Fruit fly (Drosophila melanogaster) whole organism, embryonic: Measurements from ENCODE around the gene Nep7.

Source experiments
- ATbp ChIP-seq: fragments of 200-800 bp; sonication (Bioruptor generic); optimal IDR thresholded peaks from 2 replicates; lab custom pipeline; 2017; ENCODE audit warnings: missing biosample characterization, mild to moderate bottlenecking, missing genetic modification characterization, missing genetic modification reagents
- CG11456 ChIP-seq: fragments of 200-800 bp; sonication (Bioruptor generic); IDR thresholded peaks from 3 replicates; pipeline ENCODE4 v1.3.6; 2022; ENCODE audit warnings: missing biosample characterization, missing genetic modification characterization
- CG11696 ChIP-seq: fragments of 200-800 bp; sonication (Bioruptor generic); IDR thresholded peaks from 2 replicates; pipeline ENCODE4 v1.3.6; 2022; ENCODE audit warnings: missing biosample characterization, missing genetic modification characterization
- CG12219 ChIP-seq: fragments of 200-800 bp; sonication (Bioruptor generic); optimal IDR thresholded peaks from 3 replicates; lab custom pipeline; 2018; ENCODE audit warnings: missing biosample characterization, mild to moderate bottlenecking, missing genetic modification characterization
- CG1233 ChIP-seq: fragments of 200-800 bp; sonication (Bioruptor generic); optimal IDR thresholded peaks from 4 replicates; lab custom pipeline; 2018; ENCODE audit warnings: missing biosample characterization, mild to moderate bottlenecking, missing genetic modification characterization
- CG14441 ChIP-seq: fragments of 200-800 bp; sonication (Bioruptor generic); IDR thresholded peaks from 2 replicates; pipeline ENCODE4 v1.3.6; 2022; ENCODE audit warnings: missing biosample characterization, missing genetic modification characterization
- CG15479 ChIP-seq: fragments of 200-800 bp; sonication (Bioruptor generic); optimal IDR thresholded peaks from 3 replicates; lab custom pipeline; 2019; ENCODE audit warnings: missing biosample characterization, mild to moderate bottlenecking, missing genetic modification characterization, moderate library complexity
- CG1602 ChIP-seq: fragments of 200-800 bp; sonication (Bioruptor generic); optimal IDR thresholded peaks from 3 replicates; lab custom pipeline; 2016; ENCODE audit warnings: missing biosample characterization, missing genetic modification characterization
- CG18011 ChIP-seq: fragments of 200-800 bp; sonication (Bioruptor generic); optimal IDR thresholded peaks from 2 replicates; lab custom pipeline; 2017; ENCODE audit warnings: missing biosample characterization, missing genetic modification characterization, mild to moderate bottlenecking, moderate library complexity, missing genotype
- CG1832 ChIP-seq: fragments of 200-800 bp; sonication (Bioruptor generic); optimal IDR thresholded peaks from 2 replicates; lab custom pipeline; 2017; ENCODE audit warnings: missing biosample characterization, mild to moderate bottlenecking, missing genetic modification characterization, inconsistent platforms
- CG2199 ChIP-seq: fragments of 200-800 bp; sonication (Bioruptor generic); IDR thresholded peaks from 3 replicates; pipeline ENCODE4 v1.3.6; 2022; ENCODE audit warnings: missing biosample characterization, missing genetic modification characterization
- CG32532 ChIP-seq: fragments of 200-800 bp; sonication (Bioruptor generic); IDR thresholded peaks from 2 replicates; pipeline ENCODE4 v1.3.6; 2022; ENCODE audit warnings: missing biosample characterization, missing genetic modification characterization
- CG33213 ChIP-seq: fragments of 200-800 bp; sonication (Bioruptor generic); optimal IDR thresholded peaks from 3 replicates; lab custom pipeline; 2016; ENCODE audit warnings: missing biosample characterization, missing genetic modification characterization
- CG3407 ChIP-seq: fragments of 200-800 bp; sonication (Bioruptor generic); optimal IDR thresholded peaks from 2 replicates; lab custom pipeline; 2018; ENCODE audit warnings: missing biosample characterization, mild to moderate bottlenecking, missing genetic modification characterization
- CG4328 ChIP-seq: fragments of 200-800 bp; sonication (Bioruptor generic); optimal IDR thresholded peaks from 3 replicates; lab custom pipeline; 2017; ENCODE audit warnings: missing biosample characterization, missing genetic modification reagents, missing genetic modification characterization
- CG4360 ChIP-seq: fragments of 200-800 bp; sonication (Bioruptor generic); IDR thresholded peaks from 2 replicates; pipeline ENCODE4 v1.3.6; 2022; ENCODE audit warnings: missing biosample characterization, missing genetic modification characterization
- CG43689 ChIP-seq: fragments of 200-800 bp; sonication (Bioruptor generic); IDR thresholded peaks from 2 replicates; pipeline ENCODE4 v1.3.6; 2022; ENCODE audit warnings: missing biosample characterization, missing genetic modification characterization
- CG6689 ChIP-seq: fragments of 200-800 bp; sonication (Bioruptor generic); IDR thresholded peaks from 2 replicates; pipeline ENCODE4 v1.3.6; 2022; ENCODE audit warnings: missing biosample characterization, missing genetic modification characterization
- CG9727 ChIP-seq: fragments of 200-800 bp; sonication (Bioruptor generic); optimal IDR thresholded peaks from 3 replicates; lab custom pipeline; 2017; ENCODE audit warnings: missing biosample characterization, mild to moderate bottlenecking, missing genetic modification characterization
- CoRest ChIP-seq: fragments of 200-800 bp; sonication (Bioruptor generic); optimal IDR thresholded peaks from 3 replicates; lab custom pipeline; 2018; ENCODE audit warnings: missing biosample characterization, mild to moderate bottlenecking, missing genetic modification characterization, moderate library complexity
- Dfd ChIP-seq, 2 experiments: fragments of >200 bp; optimal IDR thresholded peaks; 2 replicates each; lab custom pipeline; 2017; ENCODE audit warnings: missing biosample characterization in 2 of 2, missing genetic modification characterization in 2 of 2
- Doc3 ChIP-seq: fragments of 200-800 bp; sonication (Bioruptor generic); IDR thresholded peaks from 3 replicates; pipeline ENCODE4 v1.3.6; 2022; ENCODE audit warnings: missing biosample characterization, missing genetic modification characterization; ENCODE audit not compliant: partially characterized antibody
- Fer1 ChIP-seq: fragments of 200-800 bp; sonication (Bioruptor generic); optimal IDR thresholded peaks from 2 replicates; lab custom pipeline; 2017; ENCODE audit warnings: missing biosample characterization, mild to moderate bottlenecking, missing genetic modification characterization
- GATAe ChIP-seq: fragments of 200-800 bp; sonication (Bioruptor generic); conservative IDR thresholded peaks from 2 replicates; pipeline ENCODE4 v1.3.6; 2022; ENCODE audit warnings: missing biosample characterization, missing genetic modification characterization
- Gug ChIP-seq: fragments of 200-800 bp; sonication (Bioruptor generic); IDR thresholded peaks from 4 replicates; pipeline ENCODE4 v1.3.6; 2022; ENCODE audit warnings: missing biosample characterization, missing genetic modification characterization
- HLH54F ChIP-seq: fragments of 200-800 bp; sonication (Bioruptor generic); optimal IDR thresholded peaks from 3 replicates; lab custom pipeline; 2016; ENCODE audit warnings: missing biosample characterization, missing genetic modification characterization
- Hey ChIP-seq: fragments of 200-800 bp; sonication (Bioruptor generic); optimal IDR thresholded peaks from 3 replicates; lab custom pipeline; 2018; ENCODE audit warnings: missing biosample characterization, mild to moderate bottlenecking, missing genetic modification characterization
- Hsf ChIP-seq: fragments of 200-800 bp; sonication (Bioruptor generic); optimal IDR thresholded peaks from 3 replicates; lab custom pipeline; 2016; ENCODE audit warnings: missing biosample characterization, missing genetic modification characterization
- Med ChIP-seq: fragments of 200-800 bp; sonication (Bioruptor generic); peaks from one replicate; lab custom pipeline; 2016; ENCODE audit warnings: missing biosample characterization, missing genetic modification characterization, mild to moderate bottlenecking, inconsistent platforms, moderate library complexity
- Opbp ChIP-seq: fragments of 200-800 bp; sonication (Bioruptor generic); IDR thresholded peaks from 3 replicates; pipeline ENCODE4 v1.3.6; 2022; ENCODE audit warnings: missing biosample characterization, missing genetic modification characterization; ENCODE audit not compliant: partially characterized antibody
- Ravus ChIP-seq: fragments of 200-800 bp; sonication (Bioruptor generic); IDR thresholded peaks from 2 replicates; pipeline ENCODE4 v1.3.6; 2022; ENCODE audit warnings: missing biosample characterization, missing genetic modification characterization
- YL-1 ChIP-seq: fragments of 200-800 bp; sonication (Bioruptor generic); optimal IDR thresholded peaks from 3 replicates; lab custom pipeline; 2017; ENCODE audit warnings: missing biosample characterization, mild to moderate bottlenecking, missing genetic modification characterization
- bigmax ChIP-seq: fragments of 200-800 bp; sonication (Bioruptor generic); optimal IDR thresholded peaks from 2 replicates; lab custom pipeline; 2018; ENCODE audit warnings: missing biosample characterization, mild to moderate bottlenecking, missing genetic modification characterization
- chn ChIP-seq: fragments of 200-800 bp; sonication (Bioruptor generic); optimal IDR thresholded peaks from 2 replicates; lab custom pipeline; 2016; ENCODE audit warnings: missing biosample characterization, missing genetic modification characterization
- ci ChIP-seq: fragments of 200-800 bp; sonication (Bioruptor generic); IDR thresholded peaks from 3 replicates; pipeline ENCODE4 v1.3.6; 2022; ENCODE audit warnings: missing biosample characterization, missing genetic modification characterization
- dmrt11E ChIP-seq: fragments of 200-800 bp; sonication (Bioruptor generic); optimal IDR thresholded peaks from 3 replicates; lab custom pipeline; 2018; ENCODE audit warnings: missing biosample characterization, mild to moderate bottlenecking, missing genetic modification characterization, moderate library complexity
- exex ChIP-seq: fragments of 200-800 bp; sonication (Bioruptor generic); optimal IDR thresholded peaks from 4 replicates; lab custom pipeline; 2018; ENCODE audit warnings: missing biosample characterization, mild to moderate bottlenecking, missing genetic modification characterization, moderate library complexity
- fd64A ChIP-seq: fragments of 200-800 bp; sonication (Bioruptor generic); optimal IDR thresholded peaks from 3 replicates; lab custom pipeline; 2018; ENCODE audit warnings: missing biosample characterization, mild to moderate bottlenecking, missing genetic modification characterization
- gem ChIP-seq: fragments of 200-800 bp; sonication (Bioruptor generic); optimal IDR thresholded peaks from 2 replicates; lab custom pipeline; 2019; ENCODE audit warnings: missing biosample characterization, mild to moderate bottlenecking, missing genetic modification characterization, moderate library complexity
- hkb ChIP-seq, 2 experiments: fragments of 200-800 bp in 1 of 2; fragments of >200 bp in 1 of 2; sonication (Bioruptor generic) in 1 of 2; IDR thresholded peaks in 1 of 2; optimal IDR thresholded peaks in 1 of 2; 2 replicates each; pipeline versions ENCODE4 v1.3.6 to Lab custom; 2017 to 2022; ENCODE audit warnings: missing biosample characterization in 1 of 2, missing genetic modification characterization in 1 of 2
- kni ChIP-seq: fragments of 200-800 bp; sonication (Bioruptor generic); optimal IDR thresholded peaks from 3 replicates; lab custom pipeline; 2017; ENCODE audit warnings: mild to moderate bottlenecking, missing biosample characterization, missing genetic modification reagents, missing genetic modification characterization
- lov ChIP-seq, 2 experiments: fragments of 200-800 bp in 1 of 2; fragments of >200 bp in 1 of 2; sonication (Bioruptor generic) in 1 of 2; IDR thresholded peaks in 1 of 2; optimal IDR thresholded peaks in 1 of 2; 2 replicates in 1 of 2; 3 replicates in 1 of 2; pipeline versions ENCODE4 v1.3.6 to Lab custom; 2017 to 2022; ENCODE audit warnings: missing biosample characterization in 1 of 2, missing genetic modification characterization in 1 of 2
- oc ChIP-seq: fragments of 200-800 bp; sonication (Bioruptor generic); optimal IDR thresholded peaks from 2 replicates; lab custom pipeline; 2018; ENCODE audit warnings: missing biosample characterization, mild to moderate bottlenecking, missing genetic modification characterization, moderate library complexity
- pita ChIP-seq: fragments of 200-800 bp; sonication (Bioruptor generic); optimal IDR thresholded peaks from 2 replicates; lab custom pipeline; 2017; ENCODE audit warnings: missing biosample characterization, mild to moderate bottlenecking, missing genetic modification characterization
- sim ChIP-seq: fragments of 200-800 bp; sonication (Bioruptor generic); IDR thresholded peaks from 2 replicates; pipeline ENCODE4 v1.3.6; 2022; ENCODE audit warnings: missing biosample characterization, missing genetic modification characterization
- slbo ChIP-seq: fragments of 200-800 bp; sonication (Bioruptor generic); IDR thresholded peaks from 2 replicates; pipeline ENCODE4 v1.3.6; 2022; ENCODE audit warnings: missing biosample characterization, missing genetic modification characterization
- slou ChIP-seq: fragments of 200-800 bp; sonication (Bioruptor generic); optimal IDR thresholded peaks from 3 replicates; lab custom pipeline; 2016; ENCODE audit warnings: missing biosample characterization, missing genetic modification characterization
- tll ChIP-seq, 2 experiments: fragments of 200-800 bp in 1 of 2; fragments of >200 bp in 1 of 2; sonication (Bioruptor generic) in 1 of 2; optimal IDR thresholded peaks; 2 replicates each; lab custom pipeline; 2017 to 2019; ENCODE audit warnings: missing biosample characterization in 2 of 2, missing genetic modification characterization in 2 of 2, mild to moderate bottlenecking in 1 of 2, moderate library complexity in 1 of 2
- tx ChIP-seq: fragments of 200-800 bp; sonication (Bioruptor generic); optimal IDR thresholded peaks from 2 replicates; lab custom pipeline; 2016; ENCODE audit warnings: missing biosample characterization, missing genetic modification characterization

Gene Nep7

DNA sequence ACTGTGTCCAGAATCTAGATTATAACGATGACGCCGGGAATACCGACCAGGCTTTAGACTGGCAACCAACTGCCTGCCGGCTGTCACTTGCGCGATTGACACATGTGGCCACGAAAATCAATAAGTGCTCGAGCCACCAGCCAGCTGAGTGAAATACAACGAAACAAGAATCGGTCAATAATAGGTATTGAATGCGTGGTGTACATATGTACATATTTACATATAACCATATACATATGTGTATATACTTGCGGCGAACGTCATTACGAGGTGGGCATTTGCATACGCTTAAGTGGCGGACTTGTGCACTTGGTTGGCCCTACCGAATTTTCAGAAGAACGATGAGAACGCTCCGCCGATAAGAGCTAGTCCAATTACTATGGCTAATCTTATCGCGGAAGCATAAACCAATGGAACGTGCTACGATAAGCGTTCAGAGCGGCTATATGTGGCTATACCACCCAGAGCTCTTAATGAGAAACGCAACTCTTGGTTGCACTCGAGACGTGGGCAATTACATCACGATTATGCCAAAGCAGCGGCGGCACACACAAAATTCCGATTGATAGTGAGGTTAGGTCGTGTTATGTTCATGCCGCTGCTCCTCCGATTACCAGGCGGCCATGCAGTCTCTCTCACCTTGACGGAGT is 8.0 kb upstream of the Nep7 start:
- peak; percentile 71 for TF ChIP-seq ATbp (GFP tag; lab: Kevin White, UChicago)
- TF ChIP-seq ci = 0 out of 3 replicates have a peak, but pooled peaks have one; percentile 49
- TF ChIP-seq sim = no peak
- no peak for TF ChIP-seq HLH54F
- TF ChIP-seq CG11696 (GFP tag; lab: Robert Waterston, UW) = no peak
- peak; percentile 71 for TF ChIP-seq GATAe
- peak; percentile 55 for TF ChIP-seq CG15479
- no peak for TF ChIP-seq tx (GFP tag; lab: Kevin White, UChicago)
- peak; percentile 24 for TF ChIP-seq YL-1 (GFP tag; lab: Kevin White, UChicago)
- no peak for TF ChIP-seq CG43689 (GFP tag; lab: Robert Waterston, UW)
- peak; percentile 31; the same call in 1 of the 2 replicates for TF ChIP-seq CG4360 (GFP tag; lab: Robert Waterston, UW)
- peak; percentile 36 for TF ChIP-seq Med (GFP tag; lab: Kevin White, UChicago)
- TF ChIP-seq exex (tag; lab: Kevin White, UChicago) = peak; percentile 88
- peak; percentile 8 for TF ChIP-seq dmrt11E (tag; lab: Kevin White, UChicago)
- TF ChIP-seq chn = no peak
- TF ChIP-seq Gug (GFP tag; lab: Robert Waterston, UW) = no peak
- TF ChIP-seq CG2199 (GFP tag; lab: Robert Waterston, UW) = no peak
- peak; percentile 45 for TF ChIP-seq CG4328 (GFP tag; lab: Kevin White, UChicago)
- peak; percentile 81 for TF ChIP-seq kni (GFP tag; lab: Kevin White, UChicago)
- no peak for TF ChIP-seq CG9727 (GFP tag; lab: Kevin White, UChicago)
- TF ChIP-seq gem (tag; lab: Kevin White, UChicago) = peak; percentile 16
- no peak for TF ChIP-seq pita (GFP tag; lab: Kevin White, UChicago)
- no peak for TF ChIP-seq Dfd (GFP tag; optimal IDR thresholded peaks at IDR 0.05; lab: Kevin White, UChicago)
- peak; percentile 1 for TF ChIP-seq CoRest (tag; lab: Kevin White, UChicago)
- no peak for TF ChIP-seq hkb (optimal IDR thresholded peaks at IDR 0.05; lab: Kevin White, UChicago)
- TF ChIP-seq hkb (GFP tag; IDR thresholded peaks at IDR 0.05; lab: Robert Waterston, UW) = no peak
- no peak for TF ChIP-seq CG6689
- TF ChIP-seq Doc3 (GFP tag; lab: Robert Waterston, UW) = no peak
- TF ChIP-seq CG11456 (GFP tag; lab: Robert Waterston, UW) = no peak
- no peak for TF ChIP-seq oc (tag; lab: Kevin White, UChicago)
- TF ChIP-seq CG32532 (GFP tag; lab: Robert Waterston, UW) = no peak
- TF ChIP-seq slbo (GFP tag; lab: Robert Waterston, UW) = no peak
- TF ChIP-seq Opbp = no peak
- peak; percentile 7 for TF ChIP-seq CG1233
- no peak for TF ChIP-seq Hsf
- no peak for TF ChIP-seq lov (optimal IDR thresholded peaks at IDR 0.05; lab: Kevin White, UChicago)
- 0 out of 3 replicates have a peak, but pooled peaks have one; percentile 17 for TF ChIP-seq lov (GFP tag; IDR thresholded peaks at IDR 0.05; lab: Robert Waterston, UW)
- peak; percentile 1 for TF ChIP-seq CG12219 (GFP tag; lab: Kevin White, UChicago)
- TF ChIP-seq bigmax = peak; percentile 91
- no peak for TF ChIP-seq CG14441
- TF ChIP-seq fd64A (GFP tag; lab: Kevin White, UChicago) = peak; percentile 33
- no peak for TF ChIP-seq CG18011 (GFP tag; lab: Kevin White, UChicago)
- no peak for TF ChIP-seq CG1832 (GFP tag; lab: Kevin White, UChicago)
- TF ChIP-seq slou (GFP tag; lab: Kevin White, UChicago) = no peak
- no peak for TF ChIP-seq CG1602 (GFP tag; lab: Kevin White, UChicago)
- peak in 1 of 2 experiments; percentile 48 for TF ChIP-seq tll (GFP tag; optimal IDR thresholded peaks at IDR 0.05; lab: Kevin White, UChicago)
- TF ChIP-seq Ravus = no peak
- no peak for TF ChIP-seq CG33213 (GFP tag; lab: Kevin White, UChicago)
- TF ChIP-seq Hey (tag; lab: Kevin White, UChicago) = peak; percentile 73
- TF ChIP-seq Fer1 (GFP tag; lab: Kevin White, UChicago) = peak; percentile 31
- no peak for TF ChIP-seq CG3407 (GFP tag; lab: Kevin White, UChicago)
